Fruit fly (Drosophila melanogaster) whole organism, embryonic: Measurements from ENCODE around the gene CG4456.
A peak's percentile ranks its signal among the peaks of the same experiment; 100 is the strongest.

Experiments used
- Abd-B ChIP-seq: fragments of 200-800 bp; sonication (Bioruptor generic); optimal IDR thresholded peaks from 2 replicates; lab custom pipeline; 2018; ENCODE audit warnings: missing biosample characterization, mild to moderate bottlenecking, missing genetic modification characterization, moderate library complexity
- C15 ChIP-seq: fragments of 200-800 bp; sonication (Bioruptor generic); IDR thresholded peaks from 3 replicates; pipeline ENCODE4 v1.3.6; 2022; ENCODE audit warnings: missing biosample characterization, missing genetic modification characterization
- CG10147 ChIP-seq: fragments of 200-800 bp; sonication (Bioruptor generic); optimal IDR thresholded peaks from 2 replicates; lab custom pipeline; 2019; ENCODE audit warnings: missing biosample characterization, mild to moderate bottlenecking, missing genetic modification characterization, moderate library complexity
- CG10543 ChIP-seq: fragments of 200-800 bp; sonication (Bioruptor generic); optimal IDR thresholded peaks from 3 replicates; lab custom pipeline; 2017; ENCODE audit warnings: missing biosample characterization, mild to moderate bottlenecking, missing genetic modification characterization, moderate library complexity
- CG10979 ChIP-seq: fragments of 200-800 bp; sonication (Bioruptor generic); optimal IDR thresholded peaks from 2 replicates; lab custom pipeline; 2018; ENCODE audit warnings: missing biosample characterization, mild to moderate bottlenecking, missing genetic modification characterization, moderate library complexity
- CG12769 ChIP-seq: fragments of 200-800 bp; sonication (Bioruptor generic); optimal IDR thresholded peaks from 2 replicates; lab custom pipeline; 2019; ENCODE audit warnings: missing biosample characterization, mild to moderate bottlenecking, missing genetic modification characterization, moderate library complexity
- CG12942 ChIP-seq: fragments of 200-800 bp; sonication (Bioruptor generic); optimal IDR thresholded peaks from 3 replicates; lab custom pipeline; 2016; ENCODE audit warnings: missing biosample characterization, missing genetic modification characterization
- CG13624 ChIP-seq: fragments of 200-800 bp; sonication (Bioruptor generic); optimal IDR thresholded peaks from 2 replicates; lab custom pipeline; 2016; ENCODE audit warnings: missing biosample characterization, missing genetic modification characterization
- CG15269 ChIP-seq: fragments of 200-800 bp; sonication (Bioruptor generic); optimal IDR thresholded peaks from 2 replicates; lab custom pipeline; 2018; ENCODE audit warnings: missing biosample characterization, mild to moderate bottlenecking, missing genetic modification characterization, moderate library complexity
- CG2202 ChIP-seq: fragments of 200-800 bp; sonication (Bioruptor generic); optimal IDR thresholded peaks from 2 replicates; lab custom pipeline; 2018; ENCODE audit warnings: missing biosample characterization, mild to moderate bottlenecking, missing genetic modification characterization
- CG4282 ChIP-seq: fragments of 200-800 bp; sonication (Bioruptor generic); optimal IDR thresholded peaks from 2 replicates; lab custom pipeline; 2016; ENCODE audit warnings: missing biosample characterization, missing genetic modification characterization
- CG7556 ChIP-seq: fragments of 200-800 bp; sonication (Bioruptor generic); optimal IDR thresholded peaks from 2 replicates; lab custom pipeline; 2017; ENCODE audit warnings: missing biosample characterization, mild to moderate bottlenecking, missing genetic modification characterization
- CG7786 ChIP-seq: fragments of 200-800 bp; sonication (Bioruptor generic); optimal IDR thresholded peaks from 2 replicates; lab custom pipeline; 2016; ENCODE audit warnings: missing biosample characterization, missing genetic modification characterization
- CG8359 ChIP-seq: fragments of 200-800 bp; sonication (Bioruptor generic); optimal IDR thresholded peaks from 2 replicates; lab custom pipeline; 2017; ENCODE audit warnings: missing biosample characterization, mild to moderate bottlenecking, missing genetic modification characterization, borderline replicate concordance
- CG9609 ChIP-seq: fragments of 200-800 bp; sonication (Bioruptor generic); optimal IDR thresholded peaks from 3 replicates; lab custom pipeline; 2016; ENCODE audit warnings: missing biosample characterization, missing genetic modification characterization
- CG9817 ChIP-seq: fragments of 200-800 bp; sonication (Bioruptor generic); optimal IDR thresholded peaks from 2 replicates; lab custom pipeline; 2018; ENCODE audit warnings: missing biosample characterization, mild to moderate bottlenecking, missing genetic modification characterization, moderate library complexity
- Chrac-16 ChIP-seq: fragments of 200-800 bp; sonication (Bioruptor generic); optimal IDR thresholded peaks from 3 replicates; lab custom pipeline; 2016; ENCODE audit warnings: missing biosample characterization, missing genetic modification characterization
- D19A ChIP-seq: fragments of 200-800 bp; optimal IDR thresholded peaks from 3 replicates; lab custom pipeline; 2019; ENCODE audit warnings: missing biosample characterization, mild to moderate bottlenecking, missing genetic modification characterization, moderate library complexity
- Doc3 ChIP-seq: fragments of 200-800 bp; sonication (Bioruptor generic); IDR thresholded peaks from 3 replicates; pipeline ENCODE4 v1.3.6; 2022; ENCODE audit warnings: missing biosample characterization, missing genetic modification characterization; ENCODE audit not compliant: partially characterized antibody
- HmgZ ChIP-seq: fragments of 200-800 bp; sonication (Bioruptor generic); optimal IDR thresholded peaks from 2 replicates; lab custom pipeline; 2018; ENCODE audit warnings: missing biosample characterization, mild to moderate bottlenecking, missing genetic modification characterization
- Hr78 ChIP-seq, 2 experiments: fragments of 200-800 bp in 1 of 2; fragments of >200 bp in 1 of 2; sonication (Bioruptor generic) in 1 of 2; optimal IDR thresholded peaks; 2 replicates each; lab custom pipeline; 2017 to 2019; ENCODE audit warnings: missing biosample characterization in 2 of 2, missing genetic modification characterization in 2 of 2, mild to moderate bottlenecking in 1 of 2, moderate library complexity in 1 of 2
- Mes4 ChIP-seq: fragments of 200-800 bp; sonication (Bioruptor generic); optimal IDR thresholded peaks from 2 replicates; lab custom pipeline; 2016; ENCODE audit warnings: missing biosample characterization, missing genetic modification characterization
- NC2β ChIP-seq: fragments of 200-800 bp; sonication (Bioruptor generic); optimal IDR thresholded peaks from 2 replicates; lab custom pipeline; 2016; ENCODE audit warnings: missing biosample characterization, missing genetic modification characterization
- NFAT ChIP-seq: fragments of 200-800 bp; sonication (Bioruptor generic); IDR thresholded peaks from 2 replicates; pipeline ENCODE4 v1.3.6; 2022; ENCODE audit warnings: missing biosample characterization, missing genetic modification characterization
- PHDP ChIP-seq: fragments of 200-800 bp; sonication (Bioruptor generic); optimal IDR thresholded peaks from 3 replicates; lab custom pipeline; 2018; ENCODE audit warnings: missing biosample characterization, mild to moderate bottlenecking, missing genetic modification characterization, moderate library complexity
- Pdp1 ChIP-seq, 2 experiments: fragments of 200-800 bp; sonication (Bioruptor generic); optimal IDR thresholded peaks; 3 replicates each; lab custom pipeline; 2016; ENCODE audit warnings: missing biosample characterization in 2 of 2, missing genetic modification characterization in 2 of 2, mild to moderate bottlenecking in 1 of 2, moderate library complexity in 1 of 2
- Side ChIP-seq: fragments of 200-800 bp; sonication (Bioruptor generic); optimal IDR thresholded peaks from 2 replicates; lab custom pipeline; 2016; ENCODE audit warnings: missing biosample characterization, missing genetic modification characterization
- Sox100B ChIP-seq: fragments of 200-800 bp; sonication (Bioruptor generic); optimal IDR thresholded peaks from 3 replicates; lab custom pipeline; 2018; ENCODE audit warnings: missing biosample characterization, mild to moderate bottlenecking, missing genetic modification characterization
- Xrp1 ChIP-seq: fragments of 200-800 bp; sonication (Bioruptor generic); IDR thresholded peaks from 2 replicates; pipeline ENCODE4 v1.3.6; 2022; ENCODE audit warnings: missing biosample characterization, missing genetic modification characterization
- ara ChIP-seq: fragments of 200-800 bp; sonication (Bioruptor generic); IDR thresholded peaks from 2 replicates; pipeline ENCODE4 v1.3.6; 2022; ENCODE audit warnings: missing biosample characterization, missing genetic modification characterization
- bowl ChIP-seq: fragments of 200-800 bp; sonication (Bioruptor generic); IDR thresholded peaks from 2 replicates; pipeline ENCODE4 v1.3.6; 2022; ENCODE audit warnings: missing biosample characterization, missing genetic modification characterization
- crc ChIP-seq: fragments of 200-800 bp; sonication (Bioruptor generic); optimal IDR thresholded peaks from 2 replicates; lab custom pipeline; 2016; ENCODE audit warnings: missing biosample characterization, missing genetic modification characterization
- ems ChIP-seq: fragments of 200-800 bp; sonication (Bioruptor generic); optimal IDR thresholded peaks from 3 replicates; lab custom pipeline; 2016; ENCODE audit warnings: missing biosample characterization, missing genetic modification characterization
- fd3F ChIP-seq: fragments of 200-800 bp; sonication (Bioruptor generic); optimal IDR thresholded peaks from 2 replicates; lab custom pipeline; 2018; ENCODE audit warnings: missing biosample characterization, mild to moderate bottlenecking, missing genetic modification characterization, moderate library complexity
- fd96Cb ChIP-seq: fragments of 200-800 bp; sonication (Bioruptor generic); optimal IDR thresholded peaks from 2 replicates; lab custom pipeline; 2018; ENCODE audit warnings: missing biosample characterization, mild to moderate bottlenecking, missing genetic modification characterization, moderate library complexity
- gem ChIP-seq: fragments of 200-800 bp; sonication (Bioruptor generic); optimal IDR thresholded peaks from 2 replicates; lab custom pipeline; 2019; ENCODE audit warnings: missing biosample characterization, mild to moderate bottlenecking, missing genetic modification characterization, moderate library complexity
- gfzf ChIP-seq: fragments of 200-800 bp; sonication (Bioruptor generic); optimal IDR thresholded peaks from 2 replicates; lab custom pipeline; 2016; ENCODE audit warnings: missing biosample characterization, mild to moderate bottlenecking, missing genetic modification characterization, moderate library complexity
- her ChIP-seq: fragments of 200-800 bp; sonication (Bioruptor generic); optimal IDR thresholded peaks from 2 replicates; lab custom pipeline; 2016; ENCODE audit warnings: missing biosample characterization, missing genetic modification characterization
- pb ChIP-seq: fragments of 200-800 bp; sonication (Bioruptor generic); optimal IDR thresholded peaks from 3 replicates; lab custom pipeline; 2016; ENCODE audit warnings: missing biosample characterization, missing genetic modification characterization
- pho ChIP-seq: fragments of 200-800 bp; sonication (Bioruptor generic); optimal IDR thresholded peaks from 2 replicates; lab custom pipeline; 2016; ENCODE audit warnings: missing biosample characterization, missing genetic modification characterization
- rib ChIP-seq: fragments of 200-800 bp; sonication (Bioruptor generic); IDR thresholded peaks from 2 replicates; pipeline ENCODE4 v1.3.6; 2022; ENCODE audit warnings: missing biosample characterization, missing genetic modification characterization
- sens ChIP-seq: fragments of 200-800 bp; sonication (Bioruptor generic); peaks from one replicate; lab custom pipeline; 2016; ENCODE audit warnings: missing biosample characterization, missing genetic modification characterization
- seq ChIP-seq: fragments of 200-800 bp; sonication (Bioruptor generic); IDR thresholded peaks from 2 replicates; pipeline ENCODE4 v1.3.6; 2022; ENCODE audit warnings: missing biosample characterization, missing genetic modification characterization
- so ChIP-seq: fragments of 200-800 bp; sonication (Bioruptor generic); IDR thresholded peaks from 3 replicates; pipeline ENCODE4 v1.3.6; 2022; ENCODE audit warnings: missing biosample characterization, missing genetic modification characterization
- tx ChIP-seq: fragments of 200-800 bp; sonication (Bioruptor generic); optimal IDR thresholded peaks from 2 replicates; lab custom pipeline; 2016; ENCODE audit warnings: missing biosample characterization, missing genetic modification characterization
- vnd ChIP-seq: fragments of 200-800 bp; sonication (Bioruptor generic); IDR thresholded peaks from 3 replicates; pipeline ENCODE4 v1.3.6; 2022; ENCODE audit warnings: missing biosample characterization, missing genetic modification characterization; ENCODE audit not compliant: partially characterized antibody
- zen ChIP-seq: fragments of 200-800 bp; sonication (Bioruptor generic); optimal IDR thresholded peaks from 3 replicates; lab custom pipeline; 2018; ENCODE audit warnings: missing biosample characterization, mild to moderate bottlenecking, missing genetic modification characterization, moderate library complexity
- zfh1 ChIP-seq: fragments of 200-800 bp; sonication (Bioruptor generic); IDR thresholded peaks from 3 replicates; pipeline ENCODE4 v1.3.6; 2022; ENCODE audit warnings: missing biosample characterization, missing genetic modification characterization

Gene CG4456

dm6 chr3L:9377198-9378035 lies 4.9 kb downstream of the CG4456 start, which contains the start of gene Hsp26 (continued):
- TF ChIP-seq gfzf (no peak), CG10979 (tag; lab: Kevin White, UChicago) (peak; percentile 82), HmgZ (peak; percentile 72), NC2β (GFP tag; lab: Kevin White, UChicago) (peak; percentile 78), Pdp1 (GFP tag; optimal IDR thresholded peaks at IDR 0.05; lab: Kevin White, UChicago) (peak; percentile 75 to 82), CG10147 (GFP tag; lab: Kevin White, UChicago) (peak; percentile 74), ems (GFP tag; lab: Kevin White, UChicago) (peak; percentile 82), Xrp1 (GFP tag; lab: Robert Waterston, UW) (peak; percentile 91), CG7786 (GFP tag; lab: Kevin White, UChicago) (peak; percentile 83), zfh1 (GFP tag; lab: Robert Waterston, UW) (peak; percentile 81), CG4282 (GFP tag; lab: Kevin White, UChicago) (no peak), CG7556 (peak; percentile 89), Hr78 (GFP tag; optimal IDR thresholded peaks at IDR 0.05; lab: Kevin White, UChicago) (peak in 1 of 2 experiments; percentile 64), bowl (peak; percentile 71; the same call in 1 of the 2 replicates), NFAT (GFP tag; lab: Robert Waterston, UW) (peak; percentile 49; the same call in 1 of the 2 replicates), gem (tag; lab: Kevin White, UChicago) (peak; percentile 92), CG9609 (GFP tag; lab: Kevin White, UChicago) (peak; percentile 82), tx (GFP tag; lab: Kevin White, UChicago) (peak; percentile 62), rib (peak; percentile 75), CG12942 (GFP tag; lab: Kevin White, UChicago) (peak; percentile 77), so (GFP tag; lab: Robert Waterston, UW) (peak; percentile 92), fd96Cb (tag; lab: Kevin White, UChicago) (peak; percentile 65), sens (peak; percentile 99), her (GFP tag; lab: Kevin White, UChicago) (peak; percentile 87), C15 (peak; percentile 54; the same call in 1 of the 3 replicates), Doc3 (GFP tag; lab: Robert Waterston, UW) (no peak), D19A (tag; lab: Kevin White, UChicago) (peak; percentile 77), CG12769 (tag; lab: Kevin White, UChicago) (peak; percentile 62), fd3F (peak; percentile 67), CG8359 (GFP tag; lab: Kevin White, UChicago) (peak; percentile 34), PHDP (tag; lab: Kevin White, UChicago) (peak; percentile 90), Sox100B (GFP tag; lab: Kevin White, UChicago) (peak; percentile 67), vnd (no peak), Mes4 (peak; percentile 88), pb (peak; percentile 54), CG13624 (GFP tag; lab: Kevin White, UChicago) (peak; percentile 87), crc (GFP tag; lab: Kevin White, UChicago) (peak; percentile 84), seq (peak; percentile 88), CG15269 (tag; lab: Kevin White, UChicago) (peak; percentile 85), CG2202 (tag; lab: Kevin White, UChicago) (peak; percentile 80), Abd-B (GFP tag; lab: Kevin White, UChicago) (peak; percentile 37), CG10543 (peak; percentile 9), CG9817 (tag; lab: Kevin White, UChicago) (peak; percentile 52), Side (peak; percentile 90), ara (GFP tag; lab: Robert Waterston, UW) (peak; percentile 77), pho (GFP tag; lab: Kevin White, UChicago) (peak; percentile 83), Chrac-16 (peak; percentile 75), zen (tag; lab: Kevin White, UChicago) (peak; percentile 24)
